Fruit fly (Drosophila melanogaster): ENCODE measurements around the gene Pp2B-14D.
A peak's percentile ranks its signal among the peaks of the same experiment; 100 is the strongest.

The Pp2B-14D gene

dm6 chrX:16585569-16585968, 25.8 kb upstream of the Pp2B-14D start (continued):
- TF ChIP-seq CG30403 (GFP tag; optimal IDR thresholded peaks at IDR 0.05) = peak; percentile 21
- peak in 1 of 2 experiments; percentile 56 for TF ChIP-seq Trl (optimal IDR thresholded peaks at IDR 0.05)
- TF ChIP-seq Trl (GFP tag; optimal IDR thresholded peaks at IDR 0.05) = no peak
- no peak for TF ChIP-seq Dref (GFP tag; IDR thresholded peaks at IDR 0.05)
- TF ChIP-seq CG7963 (GFP tag; IDR thresholded peaks at IDR 0.05; ENCODE audit: partially characterized antibody) = no peak
- TF ChIP-seq CG4328 (GFP tag; optimal IDR thresholded peaks at IDR 0.05) = no peak
- TF ChIP-seq unpg (GFP tag; optimal IDR thresholded peaks at IDR 0.05) = peak; percentile 9
- no peak for TF ChIP-seq cad (GFP tag; optimal IDR thresholded peaks at IDR 0.05)
- no peak for TF ChIP-seq CG10565 (GFP tag; optimal IDR thresholded peaks at IDR 0.05)
- TF ChIP-seq Ptx1 (GFP tag; IDR thresholded peaks at IDR 0.05) = 0 out of 2 replicates have a peak, but pooled peaks have one; percentile 16
- TF ChIP-seq gem (tag; optimal IDR thresholded peaks at IDR 0.05) = peak; percentile 49
- peak; percentile 44; the same call in 1 of the 2 replicates for TF ChIP-seq Ada2b (GFP tag; IDR thresholded peaks at IDR 0.05)
- no peak for TF ChIP-seq CG9215 (GFP tag; IDR thresholded peaks at IDR 0.05)
- 0 out of 2 replicates have a peak, but pooled peaks have one; percentile 12 for TF ChIP-seq Atf6 (GFP tag; IDR thresholded peaks at IDR 0.05)
- no peak for TF ChIP-seq CG4360 (GFP tag; IDR thresholded peaks at IDR 0.05)
- no peak for TF ChIP-seq CG4424 (GFP tag; optimal IDR thresholded peaks at IDR 0.05)
- no peak for TF ChIP-seq zen2 (GFP tag; IDR thresholded peaks at IDR 0.05; ENCODE audit: partially characterized antibody)
- no peak for TF ChIP-seq fu2 (GFP tag; optimal IDR thresholded peaks at IDR 0.05)
- TF ChIP-seq CG9817 (tag; optimal IDR thresholded peaks at IDR 0.05) = peak; percentile 15
- TF ChIP-seq CG1603 (tag; optimal IDR thresholded peaks at IDR 0.05) = no peak
- TF ChIP-seq gcm2 (GFP tag; optimal IDR thresholded peaks at IDR 0.05) = no peak
- TF ChIP-seq yki (optimal IDR thresholded peaks at IDR 0.05) = no peak
- peak; percentile 17 for TF ChIP-seq Sox100B (GFP tag; optimal IDR thresholded peaks at IDR 0.05)
- peak; percentile 74 for TF ChIP-seq Adf1 (GFP tag; IDR thresholded peaks at IDR 0.05)
- TF ChIP-seq CG18619 (GFP tag; optimal IDR thresholded peaks at IDR 0.05) = peak; percentile 28
- TF ChIP-seq aop (GFP tag; IDR thresholded peaks at IDR 0.05) = no peak
- no peak for TF ChIP-seq Aef1 (GFP tag; IDR thresholded peaks at IDR 0.05)
- TF ChIP-seq CG2120 (GFP tag; optimal IDR thresholded peaks at IDR 0.05) = peak; percentile 43
- TF ChIP-seq CG17361 (GFP tag; IDR thresholded peaks at IDR 0.05) = 0 out of 3 replicates have a peak, but pooled peaks have one; percentile 35
- no peak for TF ChIP-seq lov (optimal IDR thresholded peaks at IDR 0.05)
- no peak for TF ChIP-seq lov (GFP tag; IDR thresholded peaks at IDR 0.05)
- TF ChIP-seq CG14965 (GFP tag; optimal IDR thresholded peaks at IDR 0.05; ENCODE audit: borderline replicate concordance) = no peak
- peak; percentile 5 for TF ChIP-seq Dek (tag; optimal IDR thresholded peaks at IDR 0.05)
- no peak for TF ChIP-seq onecut (GFP tag; IDR thresholded peaks at IDR 0.05)
- peak; percentile 49 for TF ChIP-seq Hmr (GFP tag; optimal IDR thresholded peaks at IDR 0.05)
- no peak for TF ChIP-seq org-1 (GFP tag; optimal IDR thresholded peaks at IDR 0.05)
- peak; percentile 1 for TF ChIP-seq BtbVII (GFP tag; optimal IDR thresholded peaks at IDR 0.05)
- no peak for TF ChIP-seq MESR4 (GFP tag; optimal IDR thresholded peaks at IDR 0.05)
- peak; percentile 32 for TF ChIP-seq CG3281 (GFP tag; optimal IDR thresholded peaks at IDR 0.05)
- TF ChIP-seq CG2889 (GFP tag; IDR thresholded peaks at IDR 0.05) = no peak
- TF ChIP-seq CG8290 (GFP tag; optimal IDR thresholded peaks at IDR 0.05) = no peak
- TF ChIP-seq CG8290 (tag; optimal IDR thresholded peaks at IDR 0.05) = no peak
- TF ChIP-seq CG13296 (GFP tag; optimal IDR thresholded peaks at IDR 0.05) = peak; percentile 5
- peak in 1 of 2 experiments; percentile 53 for TF ChIP-seq Hr51 (GFP tag; optimal IDR thresholded peaks at IDR 0.05)
- peak; percentile 5 for TF ChIP-seq CG2712 (tag; optimal IDR thresholded peaks at IDR 0.05)
- TF ChIP-seq Meics (GFP tag; optimal IDR thresholded peaks at IDR 0.05) = peak; percentile 45
- TF ChIP-seq Bdp1 (GFP tag; optimal IDR thresholded peaks at IDR 0.05) = no peak
- TF ChIP-seq caup (GFP tag; optimal IDR thresholded peaks at IDR 0.05; ENCODE audit: severe bottlenecking) = peak; percentile 5
- TF ChIP-seq PHDP (tag; optimal IDR thresholded peaks at IDR 0.05) = peak; percentile 6
- TF ChIP-seq nmo (GFP tag; optimal IDR thresholded peaks at IDR 0.05) = no peak

Data from whole organism, embryonic.